In the genomic region with DNA sequence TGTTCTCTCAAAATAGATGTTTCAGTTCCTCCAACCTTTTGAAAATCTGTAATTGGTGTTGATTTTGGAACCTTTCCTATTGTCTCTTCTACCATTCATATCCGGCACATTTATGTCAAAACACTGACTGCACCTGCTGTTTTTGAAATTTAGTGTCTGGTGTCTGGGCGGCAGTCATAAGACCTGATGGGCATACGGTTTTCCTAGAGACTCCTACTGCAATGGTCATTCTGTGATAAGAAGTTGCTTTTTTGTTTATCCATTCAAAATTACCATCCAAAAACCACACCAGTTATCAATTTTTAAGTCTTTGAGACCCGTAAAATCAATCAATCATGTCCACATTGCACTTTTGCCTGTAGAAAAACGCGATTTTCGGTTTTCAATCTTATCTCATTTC, we compare ENCODE assay signal across 5 worm cellular contexts.
TF ChIP-seq lines count a peak whose summit lies in the region.

No protein-coding gene starts in this region.

TF ChIP-seq in whole organism, L1 larva, 84 proteins besides CTCF, POLR2A, EP300 and RAD21:
- peak in 1 of 2 experiments; percentile 34 for TF ChIP-seq lin-35 (GFP tag; optimal IDR thresholded peaks at IDR 0.05; lab: Kevin White, UChicago)
- TF ChIP-seq xbp-1 (tag; optimal IDR thresholded peaks at IDR 0.05; lab: Kevin White, UChicago), result no peak
- TF ChIP-seq nhr-85 (tag; lab: Kevin White, UChicago), result peak; percentile 78
- TF ChIP-seq sox-4 (tag; optimal IDR thresholded peaks at IDR 0.05; lab: Kevin White, UChicago), result no peak
- peak; percentile 13 for TF ChIP-seq lin-13 (GFP tag; optimal IDR thresholded peaks at IDR 0.05; lab: Kevin White, UChicago)
- peak; percentile 2 for TF ChIP-seq C16A3.4 (tag; optimal IDR thresholded peaks at IDR 0.05; lab: Kevin White, UChicago)
- peak; percentile 62 for TF ChIP-seq elt-2 (tag; optimal IDR thresholded peaks at IDR 0.05; lab: Kevin White, UChicago)
- TF ChIP-seq ama-1 (optimal IDR thresholded peaks at IDR 0.05; lab: Kevin White, UChicago), result peak; percentile 28
- TF ChIP-seq nhr-47 (tag; optimal IDR thresholded peaks at IDR 0.05; lab: Kevin White, UChicago), result no peak

TF ChIP-seq in whole organism, L2 larva, 48 proteins besides CTCF, POLR2A, EP300 and RAD21:
- no peak for TF ChIP-seq skn-1 (tag; optimal IDR thresholded peaks at IDR 0.05; lab: Kevin White, UChicago)
- no peak for TF ChIP-seq Y55F3AM.14 (GFP tag; optimal IDR thresholded peaks at IDR 0.05; lab: Kevin White, UChicago)
- TF ChIP-seq mdl-1 (tag; optimal IDR thresholded peaks at IDR 0.05; lab: Kevin White, UChicago), result no peak
- TF ChIP-seq nhr-10 (tag; optimal IDR thresholded peaks at IDR 0.05; lab: Kevin White, UChicago), result no peak
- TF ChIP-seq mbf-1 (tag; optimal IDR thresholded peaks at IDR 0.05; lab: Kevin White, UChicago), result no peak
- no peak for TF ChIP-seq nhr-12 (tag; optimal IDR thresholded peaks at IDR 0.05; lab: Kevin White, UChicago)
- peak; percentile 44 for TF ChIP-seq nhr-129 (tag; optimal IDR thresholded peaks at IDR 0.05; lab: Kevin White, UChicago)
- TF ChIP-seq sma-9 (GFP tag; optimal IDR thresholded peaks at IDR 0.05; lab: Kevin White, UChicago), result no peak
- no peak for TF ChIP-seq sma-9 (tag; optimal IDR thresholded peaks at IDR 0.05; lab: Kevin White, UChicago)
- no peak for TF ChIP-seq snpc-4 (tag; optimal IDR thresholded peaks at IDR 0.05; lab: Kevin White, UChicago)
- peak; percentile 9 for TF ChIP-seq crh-2 (tag; optimal IDR thresholded peaks at IDR 0.05; lab: Kevin White, UChicago)
- no peak for TF ChIP-seq nhr-11 (tag; optimal IDR thresholded peaks at IDR 0.05; lab: Kevin White, UChicago)
- TF ChIP-seq elt-3 (tag; optimal IDR thresholded peaks at IDR 0.05; lab: Kevin White, UChicago), result no peak
- no peak for TF ChIP-seq gmeb-1 (tag; optimal IDR thresholded peaks at IDR 0.05; lab: Kevin White, UChicago)

TF ChIP-seq in whole organism, L3 larva, 47 proteins besides CTCF, POLR2A, EP300 and RAD21:
- TF ChIP-seq skn-1 (tag; optimal IDR thresholded peaks at IDR 0.05; lab: Kevin White, UChicago) (no peak), jun-1 (tag; optimal IDR thresholded peaks at IDR 0.05; lab: Kevin White, UChicago) (no peak), ZK546.5 (tag; optimal IDR thresholded peaks at IDR 0.05; lab: Kevin White, UChicago) (no peak), elt-1 (tag; optimal IDR thresholded peaks at IDR 0.05; lab: Kevin White, UChicago) (no peak), egl-5 (tag; optimal IDR thresholded peaks at IDR 0.05; lab: Kevin White, UChicago) (no peak), unc-39 (tag; optimal IDR thresholded peaks at IDR 0.05; lab: Kevin White, UChicago) (no peak), aly-2 (tag; optimal IDR thresholded peaks at IDR 0.05; lab: Kevin White, UChicago) (no peak), ama-1 (optimal IDR thresholded peaks at IDR 0.05; lab: Kevin White, UChicago) (peak; percentile 39), elt-2 (tag; optimal IDR thresholded peaks at IDR 0.05; lab: Kevin White, UChicago) (peak; percentile 14), nhr-67 (tag; optimal IDR thresholded peaks at IDR 0.05; lab: Kevin White, UChicago) (no peak), elt-3 (tag; optimal IDR thresholded peaks at IDR 0.05; lab: Kevin White, UChicago) (no peak)
TF ChIP-seq in whole organism, L3 larva: peak in this region for 2.

TF ChIP-seq in whole organism, L4 larva, 104 proteins besides CTCF, POLR2A, EP300 and RAD21 (continues in another document):
- TF ChIP-seq unc-62 (GFP tag; optimal IDR thresholded peaks at IDR 0.05 in 1 of 2; lab: Kevin White, UChicago) (peak in 1 of 2 experiments; percentile 96), unc-62 (tag; optimal IDR thresholded peaks at IDR 0.05; lab: Kevin White, UChicago) (no peak), egl-27 (tag; optimal IDR thresholded peaks at IDR 0.05; lab: Kevin White, UChicago) (no peak), T20F7.1 (GFP tag; optimal IDR thresholded peaks at IDR 0.05; lab: Kevin White, UChicago) (peak; percentile 14), duxl-1 (tag; optimal IDR thresholded peaks at IDR 0.05; lab: Kevin White, UChicago; ENCODE audit: poor library complexity) (no peak), jun-1 (tag; optimal IDR thresholded peaks at IDR 0.05; lab: Kevin White, UChicago) (no peak), unc-130 (GFP tag; optimal IDR thresholded peaks at IDR 0.05; lab: Kevin White, UChicago) (no peak), ztf-11 (tag; optimal IDR thresholded peaks at IDR 0.05; lab: Kevin White, UChicago) (no peak), ama-1 (optimal IDR thresholded peaks at IDR 0.05; lab: Kevin White, UChicago) (no peak), Y5F2A.4 (GFP tag; optimal IDR thresholded peaks at IDR 0.05; lab: Kevin White, UChicago) (no peak), mdt-29 (GFP tag; IDR thresholded peaks at IDR 0.05; lab: Robert Waterston, UW) (no peak), ces-1 (GFP tag; optimal IDR thresholded peaks at IDR 0.05; lab: Kevin White, UChicago) (no peak), pha-4 (GFP tag; IDR thresholded peaks at IDR 0.05; lab: Robert Waterston, UW) (peak; percentile 9; the same call in 1 of the 2 replicates), pha-4 (tag; optimal IDR thresholded peaks at IDR 0.05; lab: Kevin White, UChicago) (no peak), attf-4 (tag; optimal IDR thresholded peaks at IDR 0.05; lab: Kevin White, UChicago) (no peak), ZK546.5 (tag; optimal IDR thresholded peaks at IDR 0.05; lab: Kevin White, UChicago) (no peak), ctbp-1 (GFP tag; IDR thresholded peaks at IDR 0.05; lab: Robert Waterston, UW) (no peak), Y75B8A.6 (GFP tag; IDR thresholded peaks at IDR 0.05; lab: Robert Waterston, UW) (no peak), nhr-28 (tag; optimal IDR thresholded peaks at IDR 0.05; lab: Kevin White, UChicago) (peak; percentile 51), Y105C5A.15 (GFP tag; IDR thresholded peaks at IDR 0.05; lab: Robert Waterston, UW) (no peak), hlh-11 (tag; optimal IDR thresholded peaks at IDR 0.05; lab: Kevin White, UChicago) (peak; percentile 78), fkh-10 (GFP tag; optimal IDR thresholded peaks at IDR 0.05; lab: Kevin White, UChicago) (no peak), D1046.2 (GFP tag; IDR thresholded peaks at IDR 0.05; lab: Robert Waterston, UW) (no peak), lin-13 (GFP tag; optimal IDR thresholded peaks at IDR 0.05; lab: Kevin White, UChicago) (no peak), mes-2 (tag; optimal IDR thresholded peaks at IDR 0.05; lab: Kevin White, UChicago; ENCODE audit: poor library complexity, severe bottlenecking) (no peak), nhr-42 (GFP tag; IDR thresholded peaks at IDR 0.05; lab: Robert Waterston, UW) (no peak), tra-1 (GFP tag; IDR thresholded peaks at IDR 0.05; lab: Robert Waterston, UW) (peak; percentile 41; the same call in 1 of the 2 replicates), nhr-102 (tag; optimal IDR thresholded peaks at IDR 0.05; lab: Kevin White, UChicago) (peak; percentile 15), nhr-25 (tag; optimal IDR thresholded peaks at IDR 0.05; lab: Kevin White, UChicago; ENCODE audit: borderline replicate concordance, insufficient read depth) (no peak)

TF ChIP-seq in whole organism, young adult, 124 proteins besides CTCF, POLR2A, EP300 and RAD21:
- TF ChIP-seq F49E8.2 (tag; optimal IDR thresholded peaks at IDR 0.05; lab: Kevin White, UChicago; ENCODE audit: insufficient read depth) (no peak), F33H1.4 (GFP tag; IDR thresholded peaks at IDR 0.05; lab: Robert Waterston, UW) (no peak), ccch-3 (GFP tag; optimal IDR thresholded peaks at IDR 0.05; lab: Kevin White, UChicago) (no peak), madf-10 (tag; optimal IDR thresholded peaks at IDR 0.05; lab: Kevin White, UChicago) (no peak), nfyb-1 (GFP tag; IDR thresholded peaks at IDR 0.05; lab: Robert Waterston, UW) (no peak), aptf-3 (GFP tag; IDR thresholded peaks at IDR 0.05; lab: Robert Waterston, UW) (no peak), T07F8.4 (tag; optimal IDR thresholded peaks at IDR 0.05; lab: Kevin White, UChicago) (no peak), F22D6.2 (tag; optimal IDR thresholded peaks at IDR 0.05; lab: Kevin White, UChicago) (no peak), ceh-40 (GFP tag; IDR thresholded peaks at IDR 0.05; lab: Robert Waterston, UW) (no peak), Y95B8A.8 (GFP tag; IDR thresholded peaks at IDR 0.05; lab: Robert Waterston, UW) (no peak), let-607 (tag; optimal IDR thresholded peaks at IDR 0.05; lab: Kevin White, UChicago) (peak in 1 of 2 experiments; percentile 28), ztf-22 (GFP tag; optimal IDR thresholded peaks at IDR 0.05; lab: Kevin White, UChicago) (peak; percentile 52), nhr-179 (tag; optimal IDR thresholded peaks at IDR 0.05; lab: Kevin White, UChicago) (no peak), atf-7 (tag; optimal IDR thresholded peaks at IDR 0.05; lab: Kevin White, UChicago) (peak; percentile 4), nfya-2 (GFP tag; IDR thresholded peaks at IDR 0.05; lab: Robert Waterston, UW) (no peak), lin-40 (tag; optimal IDR thresholded peaks at IDR 0.05; lab: Kevin White, UChicago) (no peak), nhr-80 (tag; optimal IDR thresholded peaks at IDR 0.05; lab: Kevin White, UChicago) (peak; percentile 63), ztf-28 (GFP tag; IDR thresholded peaks at IDR 0.05; lab: Robert Waterston, UW) (no peak)
TF ChIP-seq in whole organism, young adult: peak in this region for 4.
